Fruit fly (Drosophila melanogaster): Measurements from ENCODE around the gene CG4928.

CG4928 gene

dm6 chrX:16912965-16913755 lies at the start of gene CG4928:
CG4928 (plus strand) TSS chrX:16913180.
- TF ChIP-seq fd96Ca (GFP tag; IDR thresholded peaks at IDR 0.05) = no peak
- peak; percentile 40 for TF ChIP-seq CG13204 (GFP tag; optimal IDR thresholded peaks at IDR 0.05)
- TF ChIP-seq Pif1B (GFP tag; optimal IDR thresholded peaks at IDR 0.05) = no peak
- no peak for TF ChIP-seq CG8301 (tag; optimal IDR thresholded peaks at IDR 0.05)
- TF ChIP-seq CG8159 (tag; optimal IDR thresholded peaks at IDR 0.05) = no peak
- TF ChIP-seq CG4496 (GFP tag; IDR thresholded peaks at IDR 0.05) = no peak
- TF ChIP-seq CG12605 (GFP tag; IDR thresholded peaks at IDR 0.05) = no peak
- TF ChIP-seq gl (tag; optimal IDR thresholded peaks at IDR 0.05) = no peak
- TF ChIP-seq CG15710 (tag; optimal IDR thresholded peaks at IDR 0.05) = no peak
- no peak for TF ChIP-seq D1 (tag; optimal IDR thresholded peaks at IDR 0.05)
- TF ChIP-seq Snoo (tag; optimal IDR thresholded peaks at IDR 0.05) = no peak
- no peak for TF ChIP-seq CG32121 (GFP tag; IDR thresholded peaks at IDR 0.05)
- no peak for TF ChIP-seq CG9948 (tag; optimal IDR thresholded peaks at IDR 0.05)
- peak; percentile 67 for TF ChIP-seq EcR (GFP tag; optimal IDR thresholded peaks at IDR 0.05)
- TF ChIP-seq Ets98B (GFP tag; IDR thresholded peaks at IDR 0.05) = peak; percentile 20; the same call in 1 of the 2 replicates
- no peak for TF ChIP-seq rn (GFP tag; IDR thresholded peaks at IDR 0.05)
- no peak for TF ChIP-seq CG34367 (tag; optimal IDR thresholded peaks at IDR 0.05)

dm6 chrX:16867622-16868021 lies 45.4 kb upstream of the CG4928 start:
- peak; percentile 33; the same call in 1 of the 2 replicates for TF ChIP-seq CG32121 (GFP tag; IDR thresholded peaks at IDR 0.05)
- no peak for TF ChIP-seq CG34367 (tag; optimal IDR thresholded peaks at IDR 0.05)

dm6 chrX:16871808-16872207 lies 41.2 kb upstream of the CG4928 start:
- TF ChIP-seq D1 (tag; optimal IDR thresholded peaks at IDR 0.05) (peak; percentile 46), CG17806 (tag; optimal IDR thresholded peaks at IDR 0.05) (peak; percentile 75), CG8159 (tag; optimal IDR thresholded peaks at IDR 0.05) (peak; percentile 81), fd96Ca (GFP tag; IDR thresholded peaks at IDR 0.05) (peak; percentile 75; the same call in 2 of the 3 replicates), CG34367 (tag; optimal IDR thresholded peaks at IDR 0.05) (peak; percentile 80), EcR (GFP tag; optimal IDR thresholded peaks at IDR 0.05) (no peak), CG10348 (GFP tag; IDR thresholded peaks at IDR 0.05) (no peak), CG9948 (tag; optimal IDR thresholded peaks at IDR 0.05) (peak; percentile 80), CG14655 (GFP tag; optimal IDR thresholded peaks at IDR 0.05) (peak; percentile 82), gl (tag; optimal IDR thresholded peaks at IDR 0.05) (peak; percentile 64), Pif1A (GFP tag; optimal IDR thresholded peaks at IDR 0.05) (peak; percentile 79), rn (GFP tag; IDR thresholded peaks at IDR 0.05) (peak; percentile 70), CG13204 (GFP tag; optimal IDR thresholded peaks at IDR 0.05) (peak; percentile 36), Snoo (tag; optimal IDR thresholded peaks at IDR 0.05) (peak; percentile 53), Ets98B (GFP tag; IDR thresholded peaks at IDR 0.05) (peak; percentile 85), CG12605 (GFP tag; IDR thresholded peaks at IDR 0.05) (peak; percentile 78), Pif1B (GFP tag; optimal IDR thresholded peaks at IDR 0.05) (peak; percentile 68), CG15710 (tag; optimal IDR thresholded peaks at IDR 0.05) (peak; percentile 84), CG4496 (GFP tag; IDR thresholded peaks at IDR 0.05) (peak; percentile 85), CG32121 (GFP tag; IDR thresholded peaks at IDR 0.05) (peak; percentile 58; the same call in 1 of the 2 replicates), CG8301 (tag; optimal IDR thresholded peaks at IDR 0.05) (peak; percentile 74)

dm6 chrX:16873053-16873452 lies 39.9 kb upstream of the CG4928 start:
- peak; percentile 29 for TF ChIP-seq Pif1B (GFP tag; optimal IDR thresholded peaks at IDR 0.05)
- peak; percentile 58 for TF ChIP-seq CG8159 (tag; optimal IDR thresholded peaks at IDR 0.05)
- peak; percentile 23 for TF ChIP-seq CG8301 (tag; optimal IDR thresholded peaks at IDR 0.05)
- TF ChIP-seq CG10348 (GFP tag; IDR thresholded peaks at IDR 0.05) = no peak
- peak; percentile 54 for TF ChIP-seq Snoo (tag; optimal IDR thresholded peaks at IDR 0.05)
- TF ChIP-seq CG14655 (GFP tag; optimal IDR thresholded peaks at IDR 0.05) = peak; percentile 57
- TF ChIP-seq CG34367 (tag; optimal IDR thresholded peaks at IDR 0.05) = peak; percentile 37
- TF ChIP-seq CG17806 (tag; optimal IDR thresholded peaks at IDR 0.05) = peak; percentile 16
- no peak; the same call in 2 of the 3 replicates for TF ChIP-seq fd96Ca (GFP tag; IDR thresholded peaks at IDR 0.05)
- no peak for TF ChIP-seq gl (tag; optimal IDR thresholded peaks at IDR 0.05)
- TF ChIP-seq CG13204 (GFP tag; optimal IDR thresholded peaks at IDR 0.05) = no peak
- TF ChIP-seq Ets98B (GFP tag; IDR thresholded peaks at IDR 0.05) = peak; percentile 44; the same call in 1 of the 2 replicates
- TF ChIP-seq CG32121 (GFP tag; IDR thresholded peaks at IDR 0.05) = peak; percentile 61
- 0 out of 2 replicates have a peak, but pooled peaks have one; percentile 38 for TF ChIP-seq CG12605 (GFP tag; IDR thresholded peaks at IDR 0.05)
- no peak for TF ChIP-seq D1 (tag; optimal IDR thresholded peaks at IDR 0.05)
- no peak for TF ChIP-seq rn (GFP tag; IDR thresholded peaks at IDR 0.05)
- TF ChIP-seq CG15710 (tag; optimal IDR thresholded peaks at IDR 0.05) = peak; percentile 63
- TF ChIP-seq Pif1A (GFP tag; optimal IDR thresholded peaks at IDR 0.05) = peak; percentile 19
- peak; percentile 47; the same call in 1 of the 3 replicates for TF ChIP-seq CG4496 (GFP tag; IDR thresholded peaks at IDR 0.05)
- no peak for TF ChIP-seq EcR (GFP tag; optimal IDR thresholded peaks at IDR 0.05)
- TF ChIP-seq CG9948 (tag; optimal IDR thresholded peaks at IDR 0.05) = peak; percentile 58

- no peak for TF ChIP-seq CG17806 (tag; optimal IDR thresholded peaks at IDR 0.05)
- no peak for TF ChIP-seq Pif1A (GFP tag; optimal IDR thresholded peaks at IDR 0.05)
- no peak for TF ChIP-seq Pif1B (GFP tag; optimal IDR thresholded peaks at IDR 0.05)
- no peak for TF ChIP-seq Snoo (tag; optimal IDR thresholded peaks at IDR 0.05)
- TF ChIP-seq CG14655 (GFP tag; optimal IDR thresholded peaks at IDR 0.05) = no peak
- no peak for TF ChIP-seq CG10348 (GFP tag; IDR thresholded peaks at IDR 0.05)
- TF ChIP-seq CG13204 (GFP tag; optimal IDR thresholded peaks at IDR 0.05) = no peak
- TF ChIP-seq CG15710 (tag; optimal IDR thresholded peaks at IDR 0.05) = no peak
- TF ChIP-seq CG32121 (GFP tag; IDR thresholded peaks at IDR 0.05) = no peak
- TF ChIP-seq fd96Ca (GFP tag; IDR thresholded peaks at IDR 0.05) = no peak
- no peak for TF ChIP-seq Ets98B (GFP tag; IDR thresholded peaks at IDR 0.05)
- TF ChIP-seq gl (tag; optimal IDR thresholded peaks at IDR 0.05) = no peak
- no peak for TF ChIP-seq D1 (tag; optimal IDR thresholded peaks at IDR 0.05)
- no peak for TF ChIP-seq CG12605 (GFP tag; IDR thresholded peaks at IDR 0.05)
- no peak for TF ChIP-seq CG8301 (tag; optimal IDR thresholded peaks at IDR 0.05)
- no peak for TF ChIP-seq CG9948 (tag; optimal IDR thresholded peaks at IDR 0.05)
- no peak for TF ChIP-seq CG4496 (GFP tag; IDR thresholded peaks at IDR 0.05)
- no peak for TF ChIP-seq CG34367 (tag; optimal IDR thresholded peaks at IDR 0.05)
- TF ChIP-seq EcR (GFP tag; optimal IDR thresholded peaks at IDR 0.05) = no peak
Measured at dm6 chrX:16874671-16875070, 38.3 kb upstream of the CG4928 start.
